Fruit fly (Drosophila melanogaster): ENCODE data around the gene smog.
A peak's percentile ranks its signal among the peaks of the same experiment; 100 is the strongest.

smog gene

DNA sequence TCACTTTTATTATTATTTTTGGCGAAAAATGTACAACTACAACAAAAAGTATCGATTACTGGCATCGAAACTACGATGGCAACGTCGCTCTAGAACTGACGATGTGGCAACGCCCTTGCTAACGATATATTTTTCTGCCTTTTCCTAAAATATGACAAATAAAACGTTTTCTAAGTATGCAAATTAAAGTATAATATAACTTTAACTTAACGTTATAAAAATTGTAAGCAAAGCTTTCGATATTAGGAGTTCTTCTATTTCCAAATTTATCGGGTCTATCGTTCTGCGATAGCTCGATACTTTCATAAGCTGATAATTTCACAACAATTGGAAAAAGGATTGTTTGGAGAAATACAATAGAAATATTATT, 30.3 kb downstream of the smog start, which contains the start of the genes Cf2 and CG3008 (continued):
- TF ChIP-seq kni (GFP tag; optimal IDR thresholded peaks at IDR 0.05) (no peak), fd3F (GFP tag; optimal IDR thresholded peaks at IDR 0.05) (no peak), CG4282 (GFP tag; optimal IDR thresholded peaks at IDR 0.05) (no peak), seq (GFP tag; IDR thresholded peaks at IDR 0.05) (no peak), chm (GFP tag; IDR thresholded peaks at IDR 0.05) (no peak), CG7786 (GFP tag; optimal IDR thresholded peaks at IDR 0.05) (no peak), sr (GFP tag; IDR thresholded peaks at IDR 0.05) (no peak), CG4707 (GFP tag; optimal IDR thresholded peaks at IDR 0.05) (no peak), CG1792 (GFP tag; optimal IDR thresholded peaks at IDR 0.05) (no peak), sima (GFP tag; optimal IDR thresholded peaks at IDR 0.05) (no peak), CG13894 (tag; optimal IDR thresholded peaks at IDR 0.05) (no peak), Sry-β (GFP tag; optimal IDR thresholded peaks at IDR 0.05) (no peak), amos (GFP tag; IDR thresholded peaks at IDR 0.05; ENCODE audit: partially characterized antibody) (peak; percentile 83), Dip3 (GFP tag; optimal IDR thresholded peaks at IDR 0.05) (no peak), hth (optimal IDR thresholded peaks at IDR 0.05) (no peak), CG11723 (GFP tag; optimal IDR thresholded peaks at IDR 0.05) (no peak), Trl (optimal IDR thresholded peaks at IDR 0.05) (no peak), Trl (GFP tag; optimal IDR thresholded peaks at IDR 0.05) (no peak), CG8388 (GFP tag; optimal IDR thresholded peaks at IDR 0.05) (no peak), Ada2b (GFP tag; IDR thresholded peaks at IDR 0.05) (no peak), Oaz (GFP tag; IDR thresholded peaks at IDR 0.05) (no peak), Jarid2 (GFP tag; optimal IDR thresholded peaks at IDR 0.05) (no peak), HmgD (GFP tag; optimal IDR thresholded peaks at IDR 0.05) (no peak), CTCF (GFP tag; optimal IDR thresholded peaks at IDR 0.05) (no peak), ci (GFP tag; IDR thresholded peaks at IDR 0.05) (no peak), Dp (GFP tag; optimal IDR thresholded peaks at IDR 0.05) (peak; percentile 29), lab (GFP tag; optimal IDR thresholded peaks at IDR 0.05) (no peak), tup (GFP tag; optimal IDR thresholded peaks at IDR 0.05) (no peak), CG14965 (GFP tag; optimal IDR thresholded peaks at IDR 0.05; ENCODE audit: borderline replicate concordance) (no peak), bigmax (GFP tag; optimal IDR thresholded peaks at IDR 0.05) (no peak), CG3163 (GFP tag; optimal IDR thresholded peaks at IDR 0.05) (no peak), ems (GFP tag; optimal IDR thresholded peaks at IDR 0.05) (peak; percentile 12), Bdp1 (GFP tag; optimal IDR thresholded peaks at IDR 0.05) (no peak), Sry-δ (GFP tag; optimal IDR thresholded peaks at IDR 0.05) (peak; percentile 93), wor (GFP tag; IDR thresholded peaks at IDR 0.05) (no peak), Fer2 (tag; optimal IDR thresholded peaks at IDR 0.05) (no peak), tna (GFP tag; IDR thresholded peaks at IDR 0.05; ENCODE audit: partially characterized antibody) (peak; percentile 70; the same call in 1 of the 2 replicates), ind (GFP tag; optimal IDR thresholded peaks at IDR 0.05) (no peak), caup (GFP tag; optimal IDR thresholded peaks at IDR 0.05; ENCODE audit: severe bottlenecking) (no peak), CG2116 (GFP tag; optimal IDR thresholded peaks at IDR 0.05) (peak; percentile 87), Hr3 (GFP tag; optimal IDR thresholded peaks at IDR 0.05) (no peak), slbo (GFP tag; IDR thresholded peaks at IDR 0.05) (no peak), lmd (GFP tag; IDR thresholded peaks at IDR 0.05) (no peak), cg (GFP tag; optimal IDR thresholded peaks at IDR 0.05) (no peak), lbe (GFP tag; optimal IDR thresholded peaks at IDR 0.05) (peak; percentile 12), bsh (GFP tag; optimal IDR thresholded peaks at IDR 0.05) (no peak), HmgZ (tag; optimal IDR thresholded peaks at IDR 0.05) (no peak), Spps (tag; optimal IDR thresholded peaks at IDR 0.05) (no peak), CG14014 (GFP tag; IDR thresholded peaks at IDR 0.05) (no peak), Hey (tag; optimal IDR thresholded peaks at IDR 0.05) (no peak), CG15514 (GFP tag; optimal IDR thresholded peaks at IDR 0.05) (no peak), oc (tag; optimal IDR thresholded peaks at IDR 0.05) (no peak), CG15696 (tag; optimal IDR thresholded peaks at IDR 0.05) (no peak)
